Fruit fly (Drosophila melanogaster) whole organism, wandering third instar larva: Measurements from ENCODE around the gene CG13014.

ENCODE experiments used
- Abd-B ChIP-seq: fragments of >200 bp; optimal IDR thresholded peaks from 2 replicates; lab custom pipeline; 2017; ENCODE audit warnings: missing biosample characterization, missing genetic modification characterization
- HLH106 ChIP-seq: fragments of 200-800 bp; optimal IDR thresholded peaks from 3 replicates; lab custom pipeline; 2019; ENCODE audit warnings: missing biosample characterization, mild to moderate bottlenecking, missing genetic modification characterization, moderate library complexity
- Hr78 ChIP-seq: fragments of >200 bp; optimal IDR thresholded peaks from 2 replicates; lab custom pipeline; 2017; ENCODE audit warnings: missing biosample characterization, missing genetic modification characterization
- OdsH ChIP-seq: fragments of 200-800 bp; sonication (Bioruptor generic); optimal IDR thresholded peaks from 2 replicates; lab custom pipeline; 2016; ENCODE audit warnings: missing biosample characterization, mild to moderate bottlenecking, missing genetic modification characterization
- dl ChIP-seq, 2 experiments: fragments of 175-275, 200-275 bp in 1 of 2; fragments of 200-275 bp in 1 of 2; sonication (Bioruptor generic); optimal IDR thresholded peaks; lab custom pipeline; 2018; ENCODE audit warnings: mild to moderate bottlenecking in 2 of 2, missing biosample characterization in 2 of 2, missing genetic modification characterization in 2 of 2, moderate library complexity in 2 of 2; ENCODE audit not compliant: partially characterized antibody in 2 of 2, insufficient read depth in 1 of 2
- h ChIP-seq: fragments of 200-800 bp; sonication (Bioruptor generic); optimal IDR thresholded peaks from 3 replicates; lab custom pipeline; 2016; ENCODE audit warnings: missing biosample characterization, mild to moderate bottlenecking, missing genetic modification characterization
- sage ChIP-seq: fragments of 200-800 bp; sonication (Bioruptor generic); optimal IDR thresholded peaks from 2 replicates; lab custom pipeline; 2016; ENCODE audit warnings: missing biosample characterization, mild to moderate bottlenecking, missing genetic modification characterization

dm6 chrX:16623524-16623923 lies 35.9 kb downstream of the CG13014 start:
- no peak for TF ChIP-seq Hr78 (GFP tag; lab: Kevin White, UChicago)
- no peak for TF ChIP-seq HLH106
- TF ChIP-seq dl (GFP tag; optimal IDR thresholded peaks at IDR 0.05; lab: Kevin White, UChicago; ENCODE audit: insufficient read depth in 1 of 2, partially characterized antibody in 2 of 2), result no peak
- no peak for TF ChIP-seq Abd-B (GFP tag; lab: Kevin White, UChicago)
- no peak for TF ChIP-seq OdsH
- TF ChIP-seq sage, result no peak
- TF ChIP-seq h, result no peak
